Fruit fly (Drosophila melanogaster) S2 (cell line): Measurements from ENCODE around the gene Nepl9.

Experiments used
- CG8478 ChIP-seq: fragments of >200 bp; optimal IDR thresholded peaks from 2 replicates; lab custom pipeline; 2018
- CTCF ChIP-seq, 2 experiments: fragments of >200 bp; optimal IDR thresholded peaks; 2 replicates each; lab custom pipeline; 2018

DNA sequence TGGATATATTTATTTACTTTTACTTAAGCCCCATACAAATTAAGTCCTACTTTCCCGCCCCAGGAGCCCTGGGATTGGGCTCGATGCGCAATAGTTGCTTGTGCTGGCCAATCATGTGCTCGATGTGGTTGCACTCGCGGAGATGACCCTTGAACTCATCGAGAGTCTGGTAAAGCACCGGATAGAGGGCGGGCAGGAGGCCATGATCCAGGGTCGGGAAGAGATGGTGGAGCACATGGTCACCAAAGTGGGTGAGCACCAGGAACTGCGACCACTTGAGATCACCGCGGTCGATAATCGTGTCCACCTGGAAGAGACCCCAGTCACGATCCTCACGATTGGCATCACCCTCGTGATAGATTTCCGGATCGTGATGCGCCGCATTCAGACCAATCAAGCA is 48.2 kb downstream of the Nepl9 start:
- TF ChIP-seq CG8478 (lab: Kevin White, UChicago): no peak
- no peak for TF ChIP-seq CTCF (optimal IDR thresholded peaks at IDR 0.05; lab: Kevin White, UChicago)
